Worm (Caenorhabditis elegans): ENCODE measurements around the gene lro-1.

DNA sequence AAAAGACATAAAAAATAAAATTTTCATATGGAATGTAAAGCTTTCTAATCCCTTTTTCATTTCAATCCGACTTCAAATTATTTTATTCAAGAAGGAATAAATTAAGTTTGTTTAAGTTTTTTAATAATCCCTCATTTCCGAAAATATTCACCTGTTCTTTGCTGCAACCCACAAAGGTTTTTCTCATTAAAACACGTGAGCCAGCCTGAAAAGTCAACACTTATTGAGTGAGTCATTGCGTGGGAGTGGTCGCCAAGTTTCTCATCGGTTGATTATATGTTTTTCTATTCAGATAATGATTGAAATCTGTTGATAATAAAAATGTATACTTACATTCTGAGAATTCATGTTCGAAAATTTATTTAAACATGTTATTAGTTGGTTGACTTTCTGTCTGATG lies 26.4 kb upstream of the lro-1 start:
- TF ChIP-seq nhr-12 (tag; optimal IDR thresholded peaks at IDR 0.05) (no peak), unc-62 (GFP tag; optimal IDR thresholded peaks at IDR 0.05) (no peak), nhr-77 (tag; optimal IDR thresholded peaks at IDR 0.05) (no peak), skn-1 (tag; optimal IDR thresholded peaks at IDR 0.05) (no peak), ZK546.5 (tag; optimal IDR thresholded peaks at IDR 0.05) (no peak), sma-3 (GFP tag; optimal IDR thresholded peaks at IDR 0.05) (no peak), lin-13 (GFP tag; optimal IDR thresholded peaks at IDR 0.05) (no peak), peb-1 (tag; optimal IDR thresholded peaks at IDR 0.05) (no peak), nhr-6 (tag; optimal IDR thresholded peaks at IDR 0.05) (no peak), R02D3.7 (tag; optimal IDR thresholded peaks at IDR 0.05) (no peak), ztf-1 (GFP tag; conservative IDR thresholded peaks at IDR 0.05) (no peak), lin-39 (tag; optimal IDR thresholded peaks at IDR 0.05) (no peak), ceh-16 (tag; optimal IDR thresholded peaks at IDR 0.05) (no peak)
